Worm (Caenorhabditis elegans): ENCODE results near the gene C08E8.1.

Gene C08E8.1

DNA sequence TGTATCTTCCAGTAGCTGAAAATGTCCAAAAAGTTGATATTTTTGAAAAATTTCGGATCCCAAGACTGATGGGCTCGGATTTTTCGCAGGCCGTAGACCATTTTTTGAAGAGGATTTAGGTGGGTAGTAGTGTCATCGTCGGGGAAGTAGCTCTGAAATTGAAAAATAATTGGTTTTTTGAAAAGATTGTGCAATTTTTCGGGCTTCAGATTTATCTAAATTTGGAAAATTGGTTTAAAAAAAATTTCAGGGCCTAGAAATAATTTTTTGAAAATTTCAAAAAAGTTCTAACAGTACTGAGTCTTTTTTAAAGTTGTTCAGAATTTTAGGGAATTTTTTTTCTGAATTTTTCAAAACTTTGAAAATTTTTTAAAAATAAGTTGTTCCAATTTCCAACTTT, 20.3 kb upstream of the C08E8.1 start, which contains the start of gene nhr-288:
TSS of gene nhr-288 (minus strand) at position 101 of the 400 bp plus-strand sequence.
- TF ChIP-seq ama-1 (optimal IDR thresholded peaks at IDR 0.05) (no peak), tbx-37 (GFP tag; conservative IDR thresholded peaks at IDR 0.05) (no peak), aly-1 (tag; optimal IDR thresholded peaks at IDR 0.05) (no peak), hmg-4 (GFP tag; optimal IDR thresholded peaks at IDR 0.05) (no peak), ceh-13 (GFP tag; optimal IDR thresholded peaks at IDR 0.05) (no peak), F13C5.2 (tag; optimal IDR thresholded peaks at IDR 0.05) (no peak), flt-1 (GFP tag; IDR thresholded peaks at IDR 0.05) (no peak), tra-4 (tag; optimal IDR thresholded peaks at IDR 0.05) (no peak), hnd-1 (tag; optimal IDR thresholded peaks at IDR 0.05) (no peak), scrt-1 (GFP tag; IDR thresholded peaks at IDR 0.05) (no peak)

DNA sequence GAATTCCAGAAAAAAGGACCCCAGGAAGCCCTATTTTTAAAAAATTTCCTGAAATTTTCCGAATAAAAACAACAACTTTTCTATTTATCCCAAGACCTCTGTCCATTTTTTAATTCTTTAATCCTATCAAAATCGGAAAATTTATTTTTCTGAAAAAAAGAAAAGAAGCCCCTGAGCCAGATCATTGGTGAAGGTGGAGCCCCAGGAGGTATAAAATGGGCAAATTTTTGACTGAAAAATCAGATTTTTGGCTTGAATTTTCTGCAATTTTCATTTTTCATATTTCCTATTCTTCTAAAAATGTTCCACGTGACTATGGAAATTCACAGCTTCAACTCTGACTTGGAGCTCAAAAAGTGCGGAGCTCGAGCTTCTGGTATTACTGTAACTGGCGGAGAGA, 16.5 kb upstream of the C08E8.1 start, which contains the start of gene Y51A2B.8:
TSS of gene Y51A2B.8 (plus strand) at position 301 of the 400 bp plus-strand sequence.
- TF ChIP-seq hmg-4 (GFP tag; optimal IDR thresholded peaks at IDR 0.05) = no peak
- no peak for TF ChIP-seq aly-1 (tag; optimal IDR thresholded peaks at IDR 0.05)
- TF ChIP-seq ceh-13 (GFP tag; optimal IDR thresholded peaks at IDR 0.05) = no peak
- TF ChIP-seq ets-7 (tag; optimal IDR thresholded peaks at IDR 0.05) = no peak
- no peak for TF ChIP-seq scrt-1 (GFP tag; IDR thresholded peaks at IDR 0.05)
- no peak for TF ChIP-seq pes-1 (GFP tag; IDR thresholded peaks at IDR 0.05)
- no peak for TF ChIP-seq ceh-36 (tag; optimal IDR thresholded peaks at IDR 0.05)
- TF ChIP-seq hnd-1 (tag; optimal IDR thresholded peaks at IDR 0.05) = no peak
- no peak for TF ChIP-seq tbx-37 (GFP tag; conservative IDR thresholded peaks at IDR 0.05)
- no peak for TF ChIP-seq ama-1 (optimal IDR thresholded peaks at IDR 0.05)
- TF ChIP-seq tbx-11 (GFP tag; IDR thresholded peaks at IDR 0.05) = no peak
- TF ChIP-seq hmbx-1 (tag; optimal IDR thresholded peaks at IDR 0.05) = no peak
- TF ChIP-seq F13C5.2 (tag; optimal IDR thresholded peaks at IDR 0.05) = no peak
- no peak for TF ChIP-seq flt-1 (GFP tag; IDR thresholded peaks at IDR 0.05)

DNA sequence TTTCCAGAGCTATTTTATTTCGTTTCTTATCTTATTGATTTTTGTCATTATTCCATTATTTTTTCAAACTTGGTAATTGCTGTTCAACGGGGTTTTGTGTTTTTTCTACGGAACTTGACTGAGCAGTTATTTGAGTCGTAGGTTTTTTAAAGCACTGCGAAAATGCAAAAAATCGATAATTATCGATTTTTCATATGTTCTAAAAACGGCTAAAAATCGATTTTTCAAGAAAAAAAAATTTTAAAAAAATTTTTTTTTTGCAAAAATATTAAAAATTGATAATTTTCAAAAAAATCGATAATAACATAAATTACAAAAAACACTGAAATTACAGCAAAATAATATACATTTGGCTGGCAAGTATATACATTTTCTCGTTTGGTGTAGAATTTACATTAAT, 13.2 kb upstream of the C08E8.1 start:
- TF ChIP-seq ets-7 (tag; optimal IDR thresholded peaks at IDR 0.05) (no peak), pes-1 (GFP tag; IDR thresholded peaks at IDR 0.05) (no peak), tbx-37 (GFP tag; conservative IDR thresholded peaks at IDR 0.05) (no peak), B0310.2 (tag; optimal IDR thresholded peaks at IDR 0.05) (no peak), scrt-1 (GFP tag; IDR thresholded peaks at IDR 0.05) (no peak), flt-1 (GFP tag; IDR thresholded peaks at IDR 0.05) (no peak), ama-1 (optimal IDR thresholded peaks at IDR 0.05) (no peak), tbx-11 (GFP tag; IDR thresholded peaks at IDR 0.05) (no peak), ceh-36 (tag; optimal IDR thresholded peaks at IDR 0.05) (no peak), hnd-1 (tag; optimal IDR thresholded peaks at IDR 0.05) (no peak), ceh-13 (GFP tag; optimal IDR thresholded peaks at IDR 0.05) (no peak), hmbx-1 (tag; optimal IDR thresholded peaks at IDR 0.05) (no peak), tra-4 (tag; optimal IDR thresholded peaks at IDR 0.05) (no peak)

DNA sequence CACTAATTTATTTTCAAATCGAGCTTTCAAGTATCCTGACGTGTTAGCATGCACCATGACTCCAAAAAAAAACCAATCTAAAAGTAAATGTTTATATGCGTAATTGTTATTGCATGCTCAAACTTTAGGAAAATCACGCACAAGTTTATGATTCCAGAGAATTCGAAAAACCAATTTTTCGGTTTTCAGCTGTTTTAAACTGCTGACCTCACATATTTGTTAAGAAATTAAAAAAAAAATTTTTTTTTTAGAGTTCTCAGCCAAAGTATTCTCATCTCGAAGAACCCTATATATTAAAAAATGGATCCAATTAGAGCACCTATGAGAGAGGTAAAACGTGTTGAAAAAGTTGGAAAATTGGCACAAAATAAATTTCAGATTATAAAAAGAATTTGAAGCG, 11.9 kb upstream of the C08E8.1 start, which contains the start of gene Y51A2B.2:
TSS of gene Y51A2B.2 (plus strand) at position 301 of the 400 bp plus-strand sequence.
- no peak for TF ChIP-seq B0310.2 (tag; optimal IDR thresholded peaks at IDR 0.05)
- no peak for TF ChIP-seq tbx-37 (GFP tag; conservative IDR thresholded peaks at IDR 0.05)
- no peak for TF ChIP-seq flt-1 (GFP tag; IDR thresholded peaks at IDR 0.05)
- no peak for TF ChIP-seq ceh-13 (GFP tag; optimal IDR thresholded peaks at IDR 0.05)
- TF ChIP-seq tra-4 (tag; optimal IDR thresholded peaks at IDR 0.05) = no peak
- no peak for TF ChIP-seq sea-1 (GFP tag; conservative IDR thresholded peaks at IDR 0.05)
- no peak for TF ChIP-seq hnd-1 (tag; optimal IDR thresholded peaks at IDR 0.05)
- TF ChIP-seq scrt-1 (GFP tag; IDR thresholded peaks at IDR 0.05) = no peak
- TF ChIP-seq ets-7 (tag; optimal IDR thresholded peaks at IDR 0.05) = no peak
- TF ChIP-seq F13C5.2 (tag; optimal IDR thresholded peaks at IDR 0.05) = no peak

DNA sequence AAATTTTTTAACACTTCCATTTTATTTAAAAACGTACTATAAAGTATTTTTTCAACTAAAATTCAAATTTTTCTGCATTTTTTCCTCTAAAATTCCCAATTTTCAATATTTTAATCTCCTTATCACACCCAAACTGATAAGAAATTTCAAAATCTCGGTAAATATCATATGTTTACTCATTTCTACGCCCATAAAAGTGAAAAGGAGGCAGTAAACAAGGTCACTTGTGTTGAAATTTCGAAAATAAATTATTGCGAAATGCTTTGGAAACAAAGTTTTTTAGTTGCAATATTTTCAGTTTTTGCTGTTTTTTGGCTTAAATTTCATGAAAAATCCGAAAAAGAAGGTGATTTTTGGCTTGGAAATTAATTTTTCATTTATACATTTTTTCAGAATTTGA, 9.3 kb upstream of the C08E8.1 start, which contains the start of gene C08E8.4:
TSS of gene C08E8.4 (plus strand) at position 268 of the 400 bp plus-strand sequence.
- TF ChIP-seq ceh-13 (GFP tag; optimal IDR thresholded peaks at IDR 0.05) (no peak), tra-4 (tag; optimal IDR thresholded peaks at IDR 0.05) (no peak), F13C5.2 (tag; optimal IDR thresholded peaks at IDR 0.05) (no peak), flt-1 (GFP tag; IDR thresholded peaks at IDR 0.05) (no peak), ceh-36 (tag; optimal IDR thresholded peaks at IDR 0.05) (no peak), pes-1 (GFP tag; IDR thresholded peaks at IDR 0.05) (no peak), aly-1 (tag; optimal IDR thresholded peaks at IDR 0.05) (no peak), tbx-11 (GFP tag; IDR thresholded peaks at IDR 0.05) (no peak), hmg-4 (GFP tag; optimal IDR thresholded peaks at IDR 0.05) (no peak), B0310.2 (tag; optimal IDR thresholded peaks at IDR 0.05) (no peak), ama-1 (optimal IDR thresholded peaks at IDR 0.05) (no peak), ets-7 (tag; optimal IDR thresholded peaks at IDR 0.05) (no peak), sea-1 (GFP tag; conservative IDR thresholded peaks at IDR 0.05) (no peak), hmbx-1 (tag; optimal IDR thresholded peaks at IDR 0.05) (no peak)

DNA sequence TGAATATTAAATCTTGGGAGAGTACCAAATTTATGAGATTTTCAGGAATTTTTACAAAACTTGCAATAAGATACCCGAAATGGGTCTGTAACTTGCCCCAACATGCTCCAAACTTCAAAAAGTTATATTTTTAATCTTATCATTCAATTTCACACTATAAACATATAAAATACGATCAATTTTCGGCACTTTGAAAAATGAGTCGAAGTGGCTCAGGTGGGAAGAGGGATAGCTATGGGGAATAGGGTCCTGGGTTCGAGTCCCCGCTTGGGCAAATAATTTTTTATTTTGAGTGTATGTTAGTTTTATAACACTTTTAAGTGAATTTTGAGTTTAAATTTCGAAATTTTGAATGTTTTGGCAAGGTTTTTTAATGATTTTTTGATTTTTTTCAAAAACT, 8.7 kb upstream of the C08E8.1 start:
- no peak for TF ChIP-seq tra-4 (tag; optimal IDR thresholded peaks at IDR 0.05)
- TF ChIP-seq hnd-1 (tag; optimal IDR thresholded peaks at IDR 0.05) = no peak
- TF ChIP-seq hmbx-1 (tag; optimal IDR thresholded peaks at IDR 0.05) = no peak
- no peak for TF ChIP-seq tbx-11 (GFP tag; IDR thresholded peaks at IDR 0.05)
- TF ChIP-seq ets-7 (tag; optimal IDR thresholded peaks at IDR 0.05) = no peak
- TF ChIP-seq B0310.2 (tag; optimal IDR thresholded peaks at IDR 0.05) = no peak
- no peak for TF ChIP-seq ceh-13 (GFP tag; optimal IDR thresholded peaks at IDR 0.05)
- TF ChIP-seq flt-1 (GFP tag; IDR thresholded peaks at IDR 0.05) = no peak
- TF ChIP-seq aly-1 (tag; optimal IDR thresholded peaks at IDR 0.05) = no peak
- no peak for TF ChIP-seq sea-1 (GFP tag; conservative IDR thresholded peaks at IDR 0.05)
- TF ChIP-seq hmg-4 (GFP tag; optimal IDR thresholded peaks at IDR 0.05) = no peak
- TF ChIP-seq tbx-37 (GFP tag; conservative IDR thresholded peaks at IDR 0.05) = no peak
- TF ChIP-seq F13C5.2 (tag; optimal IDR thresholded peaks at IDR 0.05) = no peak
- TF ChIP-seq pes-1 (GFP tag; IDR thresholded peaks at IDR 0.05) = no peak
- TF ChIP-seq ama-1 (optimal IDR thresholded peaks at IDR 0.05) = no peak
- no peak for TF ChIP-seq ceh-36 (tag; optimal IDR thresholded peaks at IDR 0.05)

DNA sequence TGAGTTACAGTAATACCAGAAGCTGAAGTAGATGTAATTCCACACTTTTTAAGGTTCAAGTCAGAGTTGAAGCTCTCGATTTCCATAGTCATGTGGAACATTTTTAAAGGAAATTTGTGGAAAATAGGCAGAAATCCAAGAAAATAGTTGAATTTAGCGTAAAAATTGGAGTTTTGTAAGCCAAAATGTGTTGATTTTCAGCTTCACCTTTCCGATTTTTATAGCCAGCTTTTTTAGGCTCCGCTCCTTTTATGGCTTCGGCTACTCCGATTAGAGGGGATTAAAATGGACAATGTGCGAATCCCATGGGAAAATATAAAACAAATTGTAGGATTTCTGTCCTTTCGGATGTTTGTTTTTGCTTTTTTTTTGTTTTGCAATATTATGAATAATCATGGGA, 6.0 kb upstream of the C08E8.1 start, which contains the start of gene C08E8.6:
TSS of gene C08E8.6 (minus strand) at position 101 of the 400 bp plus-strand sequence.
- TF ChIP-seq hmbx-1 (tag; optimal IDR thresholded peaks at IDR 0.05) = no peak
- no peak for TF ChIP-seq tbx-37 (GFP tag; conservative IDR thresholded peaks at IDR 0.05)
- no peak for TF ChIP-seq aly-1 (tag; optimal IDR thresholded peaks at IDR 0.05)
- no peak for TF ChIP-seq tra-4 (tag; optimal IDR thresholded peaks at IDR 0.05)
- no peak for TF ChIP-seq B0310.2 (tag; optimal IDR thresholded peaks at IDR 0.05)
- TF ChIP-seq hnd-1 (tag; optimal IDR thresholded peaks at IDR 0.05) = no peak
- TF ChIP-seq tbx-11 (GFP tag; IDR thresholded peaks at IDR 0.05) = no peak
- no peak for TF ChIP-seq ceh-13 (GFP tag; optimal IDR thresholded peaks at IDR 0.05)
- no peak for TF ChIP-seq sea-1 (GFP tag; conservative IDR thresholded peaks at IDR 0.05)
- TF ChIP-seq pes-1 (GFP tag; IDR thresholded peaks at IDR 0.05) = no peak
- no peak for TF ChIP-seq F13C5.2 (tag; optimal IDR thresholded peaks at IDR 0.05)
- no peak for TF ChIP-seq ama-1 (optimal IDR thresholded peaks at IDR 0.05)
- no peak for TF ChIP-seq ets-7 (tag; optimal IDR thresholded peaks at IDR 0.05)
- no peak for TF ChIP-seq ceh-36 (tag; optimal IDR thresholded peaks at IDR 0.05)
- no peak for TF ChIP-seq scrt-1 (GFP tag; IDR thresholded peaks at IDR 0.05)
- TF ChIP-seq flt-1 (GFP tag; IDR thresholded peaks at IDR 0.05) = no peak
- no peak for TF ChIP-seq hmg-4 (GFP tag; optimal IDR thresholded peaks at IDR 0.05)

Measured in whole organism, early embryonic.